Worm (Caenorhabditis elegans): ENCODE results near the gene ocr-3.

- TF ChIP-seq sea-1 (GFP tag; conservative IDR thresholded peaks at IDR 0.05) (no peak), ama-1 (optimal IDR thresholded peaks at IDR 0.05) (no peak), ets-7 (tag; optimal IDR thresholded peaks at IDR 0.05) (no peak), flt-1 (GFP tag; IDR thresholded peaks at IDR 0.05) (no peak), F13C5.2 (tag; optimal IDR thresholded peaks at IDR 0.05) (no peak), tra-4 (tag; optimal IDR thresholded peaks at IDR 0.05) (no peak), scrt-1 (GFP tag; IDR thresholded peaks at IDR 0.05) (no peak), pes-1 (GFP tag; IDR thresholded peaks at IDR 0.05) (no peak), tbx-11 (GFP tag; IDR thresholded peaks at IDR 0.05) (no peak), ceh-13 (GFP tag; optimal IDR thresholded peaks at IDR 0.05) (no peak), hmg-4 (GFP tag; optimal IDR thresholded peaks at IDR 0.05) (no peak)
Measured at ce11 chrX:15128184-15128583, 40.3 kb upstream of the ocr-3 start.

Data from whole organism, early embryonic.